Worm (Caenorhabditis elegans): ENCODE measurements around the gene rpl-15.

DNA sequence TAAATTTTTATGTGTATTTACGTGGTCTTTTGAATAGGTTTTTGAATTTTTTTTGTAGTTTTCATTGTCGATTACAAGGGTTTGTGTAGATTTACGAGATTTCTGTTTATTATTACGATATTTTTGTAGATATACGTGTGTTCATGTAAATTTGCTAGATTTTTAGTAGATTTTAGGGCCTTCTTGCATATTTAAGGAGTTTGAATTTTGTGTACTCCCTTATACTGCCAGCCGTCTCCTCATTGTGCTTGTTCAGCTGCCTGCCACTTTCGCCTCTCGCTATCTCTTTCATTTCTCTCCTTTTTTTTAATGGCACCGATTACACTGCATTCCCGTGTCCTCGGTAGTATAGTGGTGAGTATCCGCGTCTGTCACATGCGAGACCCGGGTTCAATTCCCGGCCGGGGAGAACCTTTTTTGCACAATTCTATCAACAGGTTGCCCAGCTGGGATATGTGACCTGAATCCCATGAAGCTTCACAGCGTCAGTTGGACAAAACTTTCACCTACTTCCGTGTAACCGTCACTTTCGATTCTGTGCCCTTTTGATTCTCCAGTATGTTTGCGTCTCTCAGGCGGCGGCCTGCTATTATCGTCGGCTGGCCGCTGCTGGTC lies 28.5 kb upstream of the rpl-15 start:
- peak; percentile 54 for TF ChIP-seq snpc-4 (tag; optimal IDR thresholded peaks at IDR 0.05)
- no peak for TF ChIP-seq unc-62 (GFP tag; optimal IDR thresholded peaks at IDR 0.05)
- peak; percentile 22 for TF ChIP-seq xbp-1 (tag; optimal IDR thresholded peaks at IDR 0.05)
- TF ChIP-seq ztf-11 (tag; optimal IDR thresholded peaks at IDR 0.05), result no peak
- peak; percentile 74 for TF ChIP-seq dsc-1 (tag; optimal IDR thresholded peaks at IDR 0.05)

Data from whole organism, L1 larva.